Worm (Caenorhabditis elegans) whole organism, L3 larva: ENCODE measurements around the gene Y67A10A.2.

Experiments used
- R02D3.7 ChIP-seq: fragments of 150-350 bp; optimal IDR thresholded peaks from 2 replicates; lab custom pipeline; 2014; ENCODE audit warnings: missing biosample characterization, missing genetic modification characterization
- ZK546.5 ChIP-seq: sonication (generic microtip); optimal IDR thresholded peaks from 2 replicates; lab custom pipeline; 2017; ENCODE audit warnings: missing biosample characterization, missing genetic modification characterization
- aly-2 ChIP-seq: fragments of 150-350 bp; optimal IDR thresholded peaks from 2 replicates; lab custom pipeline; 2014; ENCODE audit warnings: missing biosample characterization, missing genetic modification characterization
- ama-1 ChIP-seq: fragments of 150-350 bp; optimal IDR thresholded peaks from 2 replicates; lab custom pipeline; 2018
- ceh-16 ChIP-seq: sonication (generic microtip); optimal IDR thresholded peaks from 2 replicates; lab custom pipeline; 2017; ENCODE audit warnings: missing biosample characterization, missing genetic modification characterization
- ceh-28 ChIP-seq: fragments of 150-350 bp; optimal IDR thresholded peaks from 2 replicates; lab custom pipeline; 2014; ENCODE audit warnings: missing biosample characterization, missing genetic modification reagents, missing genetic modification characterization
- ceh-82 ChIP-seq: fragments of 150-350 bp; optimal IDR thresholded peaks from 2 replicates; lab custom pipeline; 2014; ENCODE audit warnings: missing biosample characterization, missing genetic modification characterization
- ceh-9 ChIP-seq: sonication (generic microtip); optimal IDR thresholded peaks from 2 replicates; lab custom pipeline; 2018; ENCODE audit warnings: missing biosample characterization, missing genetic modification characterization
- daf-12 ChIP-seq: fragments of 150-350 bp; optimal IDR thresholded peaks from 2 replicates; lab custom pipeline; 2014; ENCODE audit warnings: missing biosample characterization, missing genetic modification reagents, missing genetic modification characterization
- egl-27 ChIP-seq: sonication (generic microtip); optimal IDR thresholded peaks from 4 replicates; lab custom pipeline; 2017; ENCODE audit warnings: missing biosample characterization, missing genetic modification reagents, missing genetic modification characterization
- egl-5 ChIP-seq: fragments of 150-350 bp; optimal IDR thresholded peaks from 2 replicates; lab custom pipeline; 2017; ENCODE audit warnings: missing biosample characterization, missing genetic modification reagents, missing genetic modification characterization, inconsistent platforms
- elt-1 ChIP-seq: fragments of 150-350 bp; optimal IDR thresholded peaks from 2 replicates; lab custom pipeline; 2014; ENCODE audit warnings: missing biosample characterization, missing genetic modification characterization
- elt-2 ChIP-seq: sonication (generic microtip); optimal IDR thresholded peaks from 2 replicates; lab custom pipeline; 2016; ENCODE audit warnings: missing genetic modification reagents, mild to moderate bottlenecking, missing genetic modification characterization, missing compliant biosample characterization
- elt-3 ChIP-seq, 3 experiments: fragments of 150-350 bp in 1 of 3; sonication (generic microtip) in 2 of 3; optimal IDR thresholded peaks; 2 replicates in 2 of 3; 4 replicates in 1 of 3; lab custom pipeline; 2014 to 2017; ENCODE audit warnings: missing biosample characterization in 3 of 3, missing genetic modification characterization in 3 of 3
- eor-1 ChIP-seq, 2 experiments: fragments of 150-350 bp; optimal IDR thresholded peaks; 2 replicates each; lab custom pipeline; 2014 to 2018; ENCODE audit warnings: missing biosample characterization in 2 of 2, missing genetic modification characterization in 2 of 2
- fkh-10 ChIP-seq: sonication (generic microtip); optimal IDR thresholded peaks from 2 replicates; lab custom pipeline; 2017; ENCODE audit warnings: missing biosample characterization, missing genetic modification reagents, missing genetic modification characterization
- fkh-2 ChIP-seq: fragments of 150-350 bp; optimal IDR thresholded peaks from 2 replicates; lab custom pipeline; 2014; ENCODE audit warnings: missing biosample characterization, missing genetic modification reagents, missing genetic modification characterization
- fos-1 ChIP-seq: fragments of 150-350 bp; optimal IDR thresholded peaks from 2 replicates; lab custom pipeline; 2014; ENCODE audit warnings: missing biosample characterization, missing genetic modification characterization
- hmg-11 ChIP-seq: sonication (generic microtip); optimal IDR thresholded peaks from 2 replicates; lab custom pipeline; 2016; ENCODE audit warnings: missing genetic modification characterization, missing compliant biosample characterization
- jun-1 ChIP-seq: fragments of 150-350 bp; optimal IDR thresholded peaks from 2 replicates; lab custom pipeline; 2014; ENCODE audit warnings: missing biosample characterization, missing genetic modification reagents, missing genetic modification characterization
- lin-15B ChIP-seq: fragments of 150-350 bp; optimal IDR thresholded peaks from 2 replicates; lab custom pipeline; 2014; ENCODE audit warnings: missing biosample characterization, missing genetic modification characterization
- lin-39 ChIP-seq: fragments of 150-350 bp; optimal IDR thresholded peaks from 2 replicates; lab custom pipeline; 2018; ENCODE audit warnings: missing biosample characterization, missing genetic modification reagents, missing genetic modification characterization
- lsy-12 ChIP-seq: sonication (generic microtip); optimal IDR thresholded peaks from 2 replicates; lab custom pipeline; 2016; ENCODE audit warnings: mild to moderate bottlenecking, missing genetic modification characterization, missing compliant biosample characterization
- mdl-1 ChIP-seq: fragments of 150-350 bp; optimal IDR thresholded peaks from 2 replicates; lab custom pipeline; 2014; ENCODE audit warnings: missing biosample characterization, missing genetic modification characterization
- mml-1 ChIP-seq: fragments of 150-350 bp; sonication (generic microtip); optimal IDR thresholded peaks from 3 replicates; lab custom pipeline; 2014; ENCODE audit warnings: missing biosample characterization, missing genetic modification characterization
- nfya-1 ChIP-seq: sonication (generic microtip); optimal IDR thresholded peaks from 2 replicates; lab custom pipeline; 2017; ENCODE audit warnings: missing genetic modification characterization, mild to moderate bottlenecking, missing compliant biosample characterization, antibody characterized with exemption, moderate library complexity; ENCODE audit not compliant: insufficient read depth
- nhr-11 ChIP-seq: fragments of 150-350 bp; optimal IDR thresholded peaks from 2 replicates; lab custom pipeline; 2014; ENCODE audit warnings: missing biosample characterization, missing genetic modification characterization
- nhr-12 ChIP-seq: fragments of 150-350 bp; optimal IDR thresholded peaks from 2 replicates; lab custom pipeline; 2014; ENCODE audit warnings: missing biosample characterization, missing genetic modification characterization
- nhr-23 ChIP-seq: fragments of 150-350 bp; optimal IDR thresholded peaks from 2 replicates; lab custom pipeline; 2014; ENCODE audit warnings: missing biosample characterization, missing genetic modification reagents, missing genetic modification characterization
- nhr-237 ChIP-seq: fragments of 150-350 bp; optimal IDR thresholded peaks from 2 replicates; lab custom pipeline; 2014; ENCODE audit warnings: missing biosample characterization, missing genetic modification characterization
- nhr-25 ChIP-seq: sonication (generic microtip); optimal IDR thresholded peaks from 2 replicates; lab custom pipeline; 2017; ENCODE audit warnings: missing biosample characterization, missing genetic modification characterization
- nhr-28 ChIP-seq: fragments of 150-350 bp; optimal IDR thresholded peaks from 2 replicates; lab custom pipeline; 2014; ENCODE audit warnings: missing biosample characterization, missing genetic modification characterization
- nhr-43 ChIP-seq: sonication (generic microtip); optimal IDR thresholded peaks from 2 replicates; lab custom pipeline; 2016; ENCODE audit warnings: mild to moderate bottlenecking, missing genetic modification characterization, missing compliant biosample characterization; ENCODE audit not compliant: poor library complexity, severe bottlenecking
- nhr-67 ChIP-seq: fragments of 150-350 bp; optimal IDR thresholded peaks from 2 replicates; lab custom pipeline; 2014; ENCODE audit warnings: missing biosample characterization, missing genetic modification characterization
- nhr-77 ChIP-seq: fragments of 150-350 bp; optimal IDR thresholded peaks from 2 replicates; lab custom pipeline; 2014; ENCODE audit warnings: missing biosample characterization, missing genetic modification characterization
- pha-4 ChIP-seq: fragments of 150-350 bp; optimal IDR thresholded peaks from 2 replicates; lab custom pipeline; 2014; ENCODE audit warnings: missing biosample characterization, missing genetic modification reagents, missing genetic modification characterization
- pqm-1 ChIP-seq: fragments of 150-350 bp; optimal IDR thresholded peaks from 2 replicates; lab custom pipeline; 2017; ENCODE audit warnings: missing biosample characterization, missing genetic modification characterization, inconsistent platforms
- sea-2 ChIP-seq: fragments of 150-350 bp; sonication (generic microtip); optimal IDR thresholded peaks from 4 replicates; lab custom pipeline; 2014; ENCODE audit warnings: missing biosample characterization, missing genetic modification reagents, missing genetic modification characterization
- skn-1 ChIP-seq: fragments of 150-350 bp; optimal IDR thresholded peaks from 2 replicates; lab custom pipeline; 2014; ENCODE audit warnings: missing biosample characterization, missing genetic modification characterization
- snpc-4 ChIP-seq: fragments of 150-350 bp; optimal IDR thresholded peaks from 2 replicates; lab custom pipeline; 2014; ENCODE audit warnings: missing biosample characterization, missing genetic modification characterization
- tbx-2 ChIP-seq: sonication (generic microtip); optimal IDR thresholded peaks from 2 replicates; lab custom pipeline; 2016; ENCODE audit warnings: mild to moderate bottlenecking, missing genetic modification characterization, missing compliant biosample characterization
- unc-39 ChIP-seq: sonication (generic microtip); optimal IDR thresholded peaks from 4 replicates; lab custom pipeline; 2017; ENCODE audit warnings: missing biosample characterization, missing genetic modification characterization
- unc-62 ChIP-seq: fragments of 150-350 bp; sonication (generic microtip); optimal IDR thresholded peaks from 4 replicates; lab custom pipeline; 2014; ENCODE audit warnings: missing biosample characterization, missing genetic modification reagents, missing genetic modification characterization
- zag-1 ChIP-seq: fragments of 150-350 bp; optimal IDR thresholded peaks from 2 replicates; lab custom pipeline; 2014; ENCODE audit warnings: missing biosample characterization, missing genetic modification characterization
- ztf-11 ChIP-seq: fragments of 150-350 bp; optimal IDR thresholded peaks from 2 replicates; lab custom pipeline; 2014; ENCODE audit warnings: missing biosample characterization, missing genetic modification characterization
- ztf-4 ChIP-seq: fragments of 150-350 bp; optimal IDR thresholded peaks from 2 replicates; lab custom pipeline; 2014; ENCODE audit warnings: missing biosample characterization, missing genetic modification characterization

Y67A10A.2 gene

DNA sequence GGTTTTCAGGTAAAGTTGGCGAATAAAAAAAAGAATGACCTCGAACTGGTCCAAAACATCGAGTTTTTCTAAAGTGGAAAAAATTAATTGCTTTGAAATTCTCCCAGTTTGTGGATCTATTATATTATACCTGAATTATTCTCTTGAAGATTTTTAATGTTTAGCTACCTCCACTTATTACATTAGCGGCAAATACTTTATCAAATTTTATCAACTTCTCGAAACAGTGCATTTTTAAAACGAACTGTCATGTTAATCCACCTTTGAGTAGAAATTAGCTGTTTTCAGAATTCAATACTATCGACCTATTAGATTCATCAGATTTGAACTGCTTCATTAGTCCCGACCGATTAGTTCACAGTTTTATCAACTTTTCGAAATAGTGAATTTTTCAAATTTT lies 19.8 kb upstream of the Y67A10A.2 start:
- TF ChIP-seq elt-1 (tag; lab: Kevin White, UChicago) (no peak), ceh-28 (tag; lab: Kevin White, UChicago) (no peak), fkh-2 (no peak)

DNA sequence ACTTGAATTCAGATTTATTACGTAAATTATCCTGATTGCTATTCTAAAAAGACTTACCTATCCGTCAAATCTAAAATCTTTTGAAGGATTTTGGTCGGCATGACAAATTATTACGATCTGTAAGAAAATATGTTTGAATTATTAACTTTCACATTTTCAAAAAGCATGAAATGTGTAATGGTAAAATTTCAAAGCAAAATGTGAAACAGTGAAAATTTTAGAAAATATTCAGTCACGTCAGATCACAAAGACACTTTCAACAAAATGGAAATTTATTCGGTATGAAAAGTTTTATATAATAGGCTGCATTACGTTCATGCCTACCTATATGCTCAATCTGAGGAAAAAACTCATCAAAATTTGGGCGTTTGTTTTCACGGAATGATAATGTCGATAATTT lies 16.2 kb upstream of the Y67A10A.2 start, which contains the start of gene fbxa-126:
Gene fbxa-126, minus strand, starts transcription at position 101 of the 400 bp plus-strand sequence.
- no peak for TF ChIP-seq ceh-16 (tag; lab: Kevin White, UChicago)
- TF ChIP-seq jun-1: no peak
- TF ChIP-seq ceh-9: no peak
- no peak for TF ChIP-seq elt-1 (tag; lab: Kevin White, UChicago)
- TF ChIP-seq egl-5 (tag; lab: Kevin White, UChicago): no peak
- TF ChIP-seq snpc-4: no peak
- no peak for TF ChIP-seq skn-1

DNA sequence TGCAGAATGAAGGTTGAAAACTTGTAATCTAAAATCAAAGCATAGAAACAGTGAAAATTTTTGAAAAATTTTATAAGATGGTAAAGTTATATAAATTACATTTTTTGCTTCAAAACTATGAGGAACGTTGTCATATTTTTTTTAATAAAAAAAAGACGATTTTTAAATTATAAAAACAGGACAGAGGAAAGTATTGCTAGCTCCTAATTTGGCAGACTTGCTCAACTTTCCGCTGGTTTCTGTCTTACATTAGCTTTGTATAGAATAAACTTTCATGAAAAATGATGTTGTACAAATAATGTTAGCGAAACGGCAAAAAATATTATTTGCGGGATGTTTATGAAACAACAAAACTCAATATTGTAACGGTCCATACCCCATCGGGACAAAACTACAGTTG lies 11.6 kb upstream of the Y67A10A.2 start, which contains the start of gene fbxa-83:
Gene fbxa-83, minus strand, starts transcription at position 101 of the 400 bp plus-strand sequence.
- TF ChIP-seq mdl-1 (tag; lab: Kevin White, UChicago) (no peak), lin-39 (no peak), ZK546.5 (tag; lab: Kevin White, UChicago) (no peak), unc-39 (no peak)

DNA sequence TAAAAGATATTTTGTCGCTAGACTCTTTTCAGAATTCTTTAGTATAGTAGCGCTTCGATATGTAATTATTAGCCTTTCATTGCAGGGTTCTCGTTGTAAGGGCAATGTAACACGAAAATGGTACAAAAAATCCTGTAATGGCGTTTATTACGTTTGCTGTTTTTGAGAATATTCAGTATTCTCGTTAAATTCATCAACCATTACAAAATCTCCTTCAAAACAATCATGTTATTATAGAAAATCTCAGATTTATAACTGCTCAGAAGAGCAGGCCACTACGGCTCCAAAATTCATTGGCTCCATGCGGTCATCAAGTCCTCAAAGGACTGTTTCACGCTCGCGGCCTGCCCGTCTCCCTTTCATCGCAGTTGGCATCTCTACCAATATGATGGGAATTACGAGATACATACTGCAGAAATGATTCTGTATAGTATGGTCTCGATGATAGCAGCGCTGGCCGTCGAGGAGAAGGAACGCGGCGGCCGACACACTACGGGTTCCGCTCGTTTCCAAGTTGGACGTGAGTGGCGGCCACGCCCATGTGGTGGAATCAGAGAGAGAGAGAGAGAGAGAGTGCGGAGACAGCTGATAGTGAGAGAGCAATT lies 11.1 kb upstream of the Y67A10A.2 start:
- peak; percentile 34 for TF ChIP-seq skn-1
- TF ChIP-seq sea-2 (GFP tag; lab: Kevin White, UChicago): no peak
- TF ChIP-seq ztf-4 (tag; lab: Kevin White, UChicago): no peak
- TF ChIP-seq zag-1 (tag; lab: Kevin White, UChicago): no peak
- peak; percentile 29 for TF ChIP-seq pqm-1
- TF ChIP-seq unc-39: no peak
- TF ChIP-seq eor-1 (tag; optimal IDR thresholded peaks at IDR 0.05; lab: Kevin White, UChicago): no peak
- peak; percentile 38 for TF ChIP-seq hmg-11
- TF ChIP-seq ZK546.5 (tag; lab: Kevin White, UChicago): no peak
- TF ChIP-seq tbx-2 (tag; lab: Kevin White, UChicago): peak; percentile 31
- TF ChIP-seq snpc-4: peak; percentile 99
- peak; percentile 32 for TF ChIP-seq R02D3.7 (tag; lab: Kevin White, UChicago)
- no peak for TF ChIP-seq mdl-1 (tag; lab: Kevin White, UChicago)
- TF ChIP-seq ceh-16 (tag; lab: Kevin White, UChicago): no peak
- TF ChIP-seq lsy-12 (tag; lab: Kevin White, UChicago): peak; percentile 62
- TF ChIP-seq nhr-237 (tag; lab: Kevin White, UChicago): no peak
- no peak for TF ChIP-seq unc-62 (GFP tag; lab: Kevin White, UChicago)
- TF ChIP-seq nhr-28 (tag; lab: Kevin White, UChicago): no peak
- TF ChIP-seq nhr-77 (tag; lab: Kevin White, UChicago): no peak
- TF ChIP-seq pha-4: no peak
- TF ChIP-seq jun-1: no peak
- no peak for TF ChIP-seq nhr-11 (tag; lab: Kevin White, UChicago)
- no peak for TF ChIP-seq fos-1 (tag; lab: Kevin White, UChicago)
- TF ChIP-seq ceh-28 (tag; lab: Kevin White, UChicago): no peak
- TF ChIP-seq ceh-82 (tag; lab: Kevin White, UChicago): no peak
- peak; percentile 60 for TF ChIP-seq nhr-43 (tag; lab: Kevin White, UChicago)
- TF ChIP-seq daf-12 (tag; lab: Kevin White, UChicago): no peak
- no peak for TF ChIP-seq egl-27
- TF ChIP-seq nhr-25 (tag; lab: Kevin White, UChicago): peak; percentile 58
- TF ChIP-seq elt-1 (tag; lab: Kevin White, UChicago): no peak
- TF ChIP-seq nhr-12: no peak
- TF ChIP-seq ztf-11 (tag; lab: Kevin White, UChicago): no peak
- no peak for TF ChIP-seq nfya-1
- no peak for TF ChIP-seq fkh-10 (GFP tag; lab: Kevin White, UChicago)
- no peak for TF ChIP-seq fkh-2
- TF ChIP-seq mml-1 (tag; lab: Kevin White, UChicago): no peak
- TF ChIP-seq lin-15B (tag; lab: Kevin White, UChicago): peak; percentile 26
- no peak for TF ChIP-seq nhr-67 (tag; lab: Kevin White, UChicago)
- TF ChIP-seq ama-1 (lab: Kevin White, UChicago): peak; percentile 76
- TF ChIP-seq lin-39: peak; percentile 29
- TF ChIP-seq elt-2 (tag; lab: Kevin White, UChicago): peak; percentile 83
- no peak for TF ChIP-seq egl-5 (tag; lab: Kevin White, UChicago)
- no peak for TF ChIP-seq aly-2 (tag; lab: Kevin White, UChicago)
- TF ChIP-seq ceh-9: no peak
- no peak for TF ChIP-seq elt-3 (tag; optimal IDR thresholded peaks at IDR 0.05; lab: Kevin White, UChicago)
- TF ChIP-seq nhr-23 (tag; lab: Kevin White, UChicago): peak; percentile 37
